Fruit fly (Drosophila melanogaster) whole organism, pupa: ENCODE data around the gene CG32706.

Experiments
- CG13204 ChIP-seq: fragments of 200-800 bp; sonication (Bioruptor generic); optimal IDR thresholded peaks from 2 replicates; lab custom pipeline; 2018; ENCODE audit warnings: missing biosample characterization, mild to moderate bottlenecking, missing genetic modification characterization, moderate library complexity
- CG32121 ChIP-seq: fragments of 200-800 bp; sonication (Bioruptor generic); IDR thresholded peaks from 2 replicates; pipeline ENCODE4 v1.3.6; 2022; ENCODE audit warnings: missing biosample characterization, missing genetic modification characterization
- CG34367 ChIP-seq: fragments of 200-800 bp; sonication (Bioruptor generic); optimal IDR thresholded peaks from 2 replicates; lab custom pipeline; 2018; ENCODE audit warnings: missing biosample characterization, mild to moderate bottlenecking, missing genetic modification characterization
- CG8159 ChIP-seq: fragments of 200-800 bp; sonication (Bioruptor generic); optimal IDR thresholded peaks from 3 replicates; lab custom pipeline; 2018; ENCODE audit warnings: missing biosample characterization, mild to moderate bottlenecking, missing genetic modification characterization, moderate library complexity
- D1 ChIP-seq: fragments of 200-800 bp; sonication (Bioruptor generic); optimal IDR thresholded peaks from 2 replicates; lab custom pipeline; 2018; ENCODE audit warnings: missing biosample characterization, mild to moderate bottlenecking, missing genetic modification characterization, moderate library complexity
- EcR ChIP-seq: fragments of 200-800 bp; sonication (Bioruptor generic); optimal IDR thresholded peaks from 3 replicates; lab custom pipeline; 2019; ENCODE audit warnings: missing biosample characterization, missing genetic modification characterization, mild to moderate bottlenecking, moderate library complexity, missing genetic modification reagents
- Pif1B ChIP-seq: fragments of 200-800 bp; sonication (Bioruptor generic); optimal IDR thresholded peaks from 3 replicates; lab custom pipeline; 2016; ENCODE audit warnings: missing biosample characterization, missing genetic modification characterization
- Snoo ChIP-seq: fragments of 200-800 bp; sonication (Bioruptor generic); optimal IDR thresholded peaks from 3 replicates; lab custom pipeline; 2017; ENCODE audit warnings: missing biosample characterization, mild to moderate bottlenecking, missing genetic modification characterization, inconsistent platforms
- gl ChIP-seq: fragments of 200-800 bp; sonication (Bioruptor generic); optimal IDR thresholded peaks from 2 replicates; lab custom pipeline; 2018; ENCODE audit warnings: missing biosample characterization, mild to moderate bottlenecking, missing genetic modification characterization

dm6 chrX:9127264-9128011 lies 40.5 kb downstream of the CG32706 start:
- no peak for TF ChIP-seq Snoo (tag; lab: Kevin White, UChicago)
- no peak for TF ChIP-seq EcR
- TF ChIP-seq CG8159 (tag; lab: Kevin White, UChicago) = no peak
- TF ChIP-seq gl = no peak
- no peak for TF ChIP-seq D1
- no peak for TF ChIP-seq Pif1B (GFP tag; lab: Kevin White, UChicago)
- TF ChIP-seq CG32121 = no peak
- TF ChIP-seq CG34367 (tag; lab: Kevin White, UChicago) = no peak
- TF ChIP-seq CG13204 (GFP tag; lab: Kevin White, UChicago) = no peak
